Fruit fly (Drosophila melanogaster): ENCODE data around the gene Sfp24Bc.

Gene Sfp24Bc

DNA sequence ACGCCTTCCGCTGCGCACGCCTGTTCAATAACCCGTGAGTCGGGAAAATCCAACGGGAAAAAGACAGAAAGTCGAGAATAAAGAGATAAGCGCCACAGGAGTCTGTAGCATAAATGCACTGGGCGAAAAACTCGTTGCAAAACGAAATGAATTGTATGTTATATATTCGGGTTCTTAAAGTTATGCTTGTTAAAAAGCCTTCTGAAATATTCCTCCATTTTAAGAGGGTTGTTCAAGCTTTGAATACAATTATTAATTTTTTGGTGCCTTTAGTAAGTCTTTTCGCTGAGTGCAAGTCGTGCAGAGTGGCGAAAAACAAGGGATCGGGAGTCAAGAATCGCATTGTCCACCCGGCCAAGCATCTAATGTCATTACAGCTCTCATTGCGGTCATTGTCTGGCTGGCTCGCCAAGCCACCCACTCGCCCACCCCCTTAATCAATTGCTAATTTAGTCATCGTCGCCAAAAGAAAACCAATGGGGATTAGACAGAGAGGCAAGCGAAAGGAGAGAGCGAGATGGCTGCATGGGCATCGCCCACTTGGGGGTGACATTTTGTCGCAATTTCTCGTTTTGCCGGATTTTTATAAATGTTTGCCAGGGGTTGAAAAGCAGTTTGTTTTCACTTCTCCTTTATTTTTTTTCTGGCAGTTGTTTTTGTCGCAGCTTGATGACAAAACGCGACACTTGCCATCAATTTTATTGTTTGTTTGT is 14.9 kb upstream of the Sfp24Bc start (continued):
- TF ChIP-seq CG1832 (GFP tag; optimal IDR thresholded peaks at IDR 0.05): peak; percentile 59
- TF ChIP-seq D (optimal IDR thresholded peaks at IDR 0.05): no peak
- TF ChIP-seq D (GFP tag; optimal IDR thresholded peaks at IDR 0.05): no peak
- no peak for TF ChIP-seq Bteb2 (GFP tag; optimal IDR thresholded peaks at IDR 0.05)
- no peak for TF ChIP-seq CG7556 (GFP tag; optimal IDR thresholded peaks at IDR 0.05)
- TF ChIP-seq crol (GFP tag; IDR thresholded peaks at IDR 0.05): no peak
- TF ChIP-seq nom (GFP tag; optimal IDR thresholded peaks at IDR 0.05): no peak
- peak; percentile 5 for TF ChIP-seq dmrt99B (tag; optimal IDR thresholded peaks at IDR 0.05)
- TF ChIP-seq Vsx1 (GFP tag; optimal IDR thresholded peaks at IDR 0.05): no peak
- TF ChIP-seq CG2116 (GFP tag; optimal IDR thresholded peaks at IDR 0.05): no peak
- TF ChIP-seq sob (GFP tag; IDR thresholded peaks at IDR 0.05): no peak
- no peak for TF ChIP-seq br (optimal IDR thresholded peaks at IDR 0.05)
- TF ChIP-seq Rfx (GFP tag; IDR thresholded peaks at IDR 0.05): no peak
- TF ChIP-seq hkb (optimal IDR thresholded peaks at IDR 0.05): no peak
- TF ChIP-seq hkb (GFP tag; IDR thresholded peaks at IDR 0.05): no peak
- TF ChIP-seq C15 (GFP tag; IDR thresholded peaks at IDR 0.05): no peak
- TF ChIP-seq trem (tag; optimal IDR thresholded peaks at IDR 0.05): no peak
- TF ChIP-seq Deaf1 (tag; optimal IDR thresholded peaks at IDR 0.05): no peak
- no peak for TF ChIP-seq Ada2b (GFP tag; IDR thresholded peaks at IDR 0.05)
- no peak for TF ChIP-seq pita (GFP tag; optimal IDR thresholded peaks at IDR 0.05)
- no peak for TF ChIP-seq Asciz (GFP tag; optimal IDR thresholded peaks at IDR 0.05)
- TF ChIP-seq CG34376 (GFP tag; optimal IDR thresholded peaks at IDR 0.05): no peak
- peak; percentile 27 for TF ChIP-seq pnt (GFP tag; optimal IDR thresholded peaks at IDR 0.05)
- TF ChIP-seq CG11247 (GFP tag; IDR thresholded peaks at IDR 0.05): no peak
- no peak for TF ChIP-seq CG17385 (GFP tag; optimal IDR thresholded peaks at IDR 0.05)
- TF ChIP-seq Neu2 (GFP tag; optimal IDR thresholded peaks at IDR 0.05; ENCODE audit: borderline replicate concordance): no peak
- no peak for TF ChIP-seq CG31388 (GFP tag; optimal IDR thresholded peaks at IDR 0.05)
- no peak for TF ChIP-seq Hr39 (optimal IDR thresholded peaks at IDR 0.05)
- TF ChIP-seq lmd (GFP tag; IDR thresholded peaks at IDR 0.05): no peak
- TF ChIP-seq dm (GFP tag; optimal IDR thresholded peaks at IDR 0.05): no peak
- TF ChIP-seq CG2678 (tag; optimal IDR thresholded peaks at IDR 0.05): no peak
- no peak for TF ChIP-seq CkIIα-i1 (GFP tag; IDR thresholded peaks at IDR 0.05)
- no peak for TF ChIP-seq Mad (GFP tag; optimal IDR thresholded peaks at IDR 0.05)
- no peak for TF ChIP-seq CG8290 (GFP tag; optimal IDR thresholded peaks at IDR 0.05)
- no peak for TF ChIP-seq CG8290 (tag; optimal IDR thresholded peaks at IDR 0.05)
- no peak for TF ChIP-seq BtbVII (GFP tag; optimal IDR thresholded peaks at IDR 0.05)
- no peak for TF ChIP-seq Bdp1 (GFP tag; optimal IDR thresholded peaks at IDR 0.05)
- TF ChIP-seq zfh1 (GFP tag; IDR thresholded peaks at IDR 0.05): 0 out of 3 replicates have a peak, but pooled peaks have one; percentile 49
- no peak for TF ChIP-seq slou (GFP tag; optimal IDR thresholded peaks at IDR 0.05)
- peak; percentile 37; the same call in 1 of the 3 replicates for TF ChIP-seq row (GFP tag; IDR thresholded peaks at IDR 0.05)
- no peak for TF ChIP-seq Lim3 (GFP tag; IDR thresholded peaks at IDR 0.05)
- no peak for TF ChIP-seq dysf (GFP tag; IDR thresholded peaks at IDR 0.05)
- TF ChIP-seq chm (GFP tag; IDR thresholded peaks at IDR 0.05): no peak
- TF ChIP-seq CG43689 (GFP tag; IDR thresholded peaks at IDR 0.05): no peak
- 0 out of 2 replicates have a peak, but pooled peaks have one; percentile 16 for TF ChIP-seq CG6689 (GFP tag; IDR thresholded peaks at IDR 0.05)
- TF ChIP-seq CG10979 (tag; optimal IDR thresholded peaks at IDR 0.05): no peak
- no peak for TF ChIP-seq Blimp-1 (GFP tag; optimal IDR thresholded peaks at IDR 0.05)
- TF ChIP-seq CG42726 (GFP tag; IDR thresholded peaks at IDR 0.05; ENCODE audit: partially characterized antibody): no peak
- TF ChIP-seq CG17328 (GFP tag; IDR thresholded peaks at IDR 0.05): peak; percentile 29; the same call in 1 of the 2 replicates
- no peak for TF ChIP-seq CG9437 (GFP tag; optimal IDR thresholded peaks at IDR 0.05)
- no peak for TF ChIP-seq Lpt (GFP tag; optimal IDR thresholded peaks at IDR 0.05)
- TF ChIP-seq Abd-B (GFP tag; optimal IDR thresholded peaks at IDR 0.05): no peak
- TF ChIP-seq vvl (GFP tag; IDR thresholded peaks at IDR 0.05): peak; percentile 26; the same call in 1 of the 2 replicates
